Fruit fly (Drosophila melanogaster) whole organism, wandering third instar larva: Measurements from ENCODE around the gene miple2.
A peak's percentile ranks its signal among the peaks of the same experiment; 100 is the strongest.

Experiments used
- Abd-B ChIP-seq: fragments of >200 bp; optimal IDR thresholded peaks from 2 replicates; lab custom pipeline; 2017; ENCODE audit warnings: missing biosample characterization, missing genetic modification characterization
- CG9705 ChIP-seq: fragments of 200-800 bp; sonication (Bioruptor generic); optimal IDR thresholded peaks from 2 replicates; lab custom pipeline; 2018; ENCODE audit warnings: missing biosample characterization, mild to moderate bottlenecking, missing genetic modification characterization
- Dfd ChIP-seq: fragments of >200 bp; optimal IDR thresholded peaks from 2 replicates; lab custom pipeline; 2017; ENCODE audit warnings: missing biosample characterization, missing genetic modification characterization
- GATAd ChIP-seq: sonication (Bioruptor generic); optimal IDR thresholded peaks from 2 replicates; lab custom pipeline; 2016; ENCODE audit warnings: missing biosample characterization, missing genetic modification characterization
- Hnf4 ChIP-seq: fragments of 200-800 bp; sonication (Bioruptor generic); optimal IDR thresholded peaks from 2 replicates; lab custom pipeline; 2016; ENCODE audit warnings: missing biosample characterization, mild to moderate bottlenecking, missing genetic modification characterization
- OdsH ChIP-seq: fragments of 200-800 bp; sonication (Bioruptor generic); optimal IDR thresholded peaks from 2 replicates; lab custom pipeline; 2016; ENCODE audit warnings: missing biosample characterization, mild to moderate bottlenecking, missing genetic modification characterization
- dsf ChIP-seq: sonication (Bioruptor generic); optimal IDR thresholded peaks from 2 replicates; lab custom pipeline; 2016; ENCODE audit warnings: missing biosample characterization, missing genetic modification characterization, borderline replicate concordance
- foxo ChIP-seq, 2 experiments: fragments of 200-800 bp; sonication (Bioruptor generic); optimal IDR thresholded peaks; 2 replicates in 1 of 2; 3 replicates in 1 of 2; lab custom pipeline; 2016 to 2017; ENCODE audit warnings: missing biosample characterization in 2 of 2, missing genetic modification characterization in 2 of 2
- fru ChIP-seq: fragments of 200-800 bp; sonication (Bioruptor generic); optimal IDR thresholded peaks from 3 replicates; lab custom pipeline; 2016; ENCODE audit warnings: missing biosample characterization, mild to moderate bottlenecking, missing genetic modification characterization
- jim ChIP-seq: fragments of 175-275, 200-325 bp; sonication (Bioruptor generic); optimal IDR thresholded peaks from 2 replicates; lab custom pipeline; 2016; ENCODE audit warnings: missing biosample characterization, mild to moderate bottlenecking, missing genetic modification characterization
- lola ChIP-seq: fragments of >200 bp; optimal IDR thresholded peaks from 2 replicates; lab custom pipeline; 2017; ENCODE audit warnings: missing biosample characterization, missing genetic modification characterization
- pan ChIP-seq: fragments of >200 bp; optimal IDR thresholded peaks from 2 replicates; lab custom pipeline; 2017
- psq ChIP-seq: fragments of 200-800 bp; sonication (Bioruptor generic); optimal IDR thresholded peaks from 3 replicates; lab custom pipeline; 2017; ENCODE audit warnings: missing biosample characterization, mild to moderate bottlenecking, missing genetic modification characterization, moderate library complexity
- sage ChIP-seq: fragments of 200-800 bp; sonication (Bioruptor generic); optimal IDR thresholded peaks from 2 replicates; lab custom pipeline; 2016; ENCODE audit warnings: missing biosample characterization, mild to moderate bottlenecking, missing genetic modification characterization

dm6 chr3L:257618-258475 lies 13.2 kb upstream of the miple2 start, which contains the start of the genes DIP2 and wac:
- TF ChIP-seq Hnf4 (GFP tag; lab: Kevin White, UChicago) (peak; percentile 90), OdsH (peak; percentile 58), Dfd (GFP tag; lab: Kevin White, UChicago) (no peak), GATAd (no peak), foxo (GFP tag; optimal IDR thresholded peaks at IDR 0.05; lab: Kevin White, UChicago) (peak in 1 of 2 experiments; percentile 88), Abd-B (GFP tag; lab: Kevin White, UChicago) (no peak), pan (lab: Kevin White, UChicago) (no peak), dsf (GFP tag; lab: Kevin White, UChicago) (peak; percentile 65), psq (GFP tag; lab: Kevin White, UChicago) (peak; percentile 71), fru (GFP tag; lab: Kevin White, UChicago) (no peak), jim (peak; percentile 71), lola (no peak), sage (GFP tag; lab: Kevin White, UChicago) (no peak), CG9705 (peak; percentile 11)
